Fruit fly (Drosophila melanogaster) whole organism, embryonic: ENCODE measurements around the gene mRpS11.

Source experiments
- Blimp-1 ChIP-seq: fragments of 200-800 bp; sonication (Bioruptor generic); optimal IDR thresholded peaks from 3 replicates; lab custom pipeline; 2018; ENCODE audit warnings: missing biosample characterization, missing genetic modification characterization, mild to moderate bottlenecking, moderate library complexity, missing genetic modification reagents
- CG10267 ChIP-seq: fragments of 200-800 bp; sonication (Bioruptor generic); optimal IDR thresholded peaks from 2 replicates; lab custom pipeline; 2018; ENCODE audit warnings: missing biosample characterization, mild to moderate bottlenecking, missing genetic modification characterization, moderate library complexity
- CG10431 ChIP-seq: fragments of 200-800 bp; sonication (Bioruptor generic); optimal IDR thresholded peaks from 3 replicates; lab custom pipeline; 2018; ENCODE audit warnings: missing biosample characterization, mild to moderate bottlenecking, missing genetic modification characterization
- CG15479 ChIP-seq: fragments of 200-800 bp; sonication (Bioruptor generic); optimal IDR thresholded peaks from 3 replicates; lab custom pipeline; 2019; ENCODE audit warnings: missing biosample characterization, mild to moderate bottlenecking, missing genetic modification characterization, moderate library complexity
- CG1603 ChIP-seq: fragments of 200-800 bp; sonication (Bioruptor generic); optimal IDR thresholded peaks from 2 replicates; lab custom pipeline; 2019; ENCODE audit warnings: missing biosample characterization, mild to moderate bottlenecking, missing genetic modification characterization, moderate library complexity
- CG16863 ChIP-seq: fragments of 200-800 bp; sonication (Bioruptor generic); optimal IDR thresholded peaks from 3 replicates; lab custom pipeline; 2016; ENCODE audit warnings: missing biosample characterization, missing genetic modification characterization
- CG17359 ChIP-seq: fragments of 200-800 bp; sonication (Bioruptor generic); optimal IDR thresholded peaks from 3 replicates; lab custom pipeline; 2018; ENCODE audit warnings: missing biosample characterization, mild to moderate bottlenecking, missing genetic modification characterization, moderate library complexity
- CG2120 ChIP-seq: fragments of 200-800 bp; sonication (Bioruptor generic); optimal IDR thresholded peaks from 3 replicates; lab custom pipeline; 2016; ENCODE audit warnings: missing biosample characterization, missing genetic modification characterization
- CG2875 ChIP-seq: fragments of 200-800 bp; sonication (Bioruptor generic); optimal IDR thresholded peaks from 2 replicates; lab custom pipeline; 2017; ENCODE audit warnings: missing biosample characterization, mild to moderate bottlenecking, missing genetic modification characterization, missing genetic modification reagents
- CG2889 ChIP-seq: fragments of 200-800 bp; sonication (Bioruptor generic); IDR thresholded peaks from 3 replicates; pipeline ENCODE4 v1.3.6; 2022; ENCODE audit warnings: missing biosample characterization, missing genetic modification characterization
- CG34224 ChIP-seq: fragments of 200-800 bp; sonication (Bioruptor generic); IDR thresholded peaks from 3 replicates; pipeline ENCODE4 v1.3.6; 2022; ENCODE audit warnings: missing biosample characterization, missing genetic modification characterization; ENCODE audit not compliant: partially characterized antibody
- CG3847 ChIP-seq: fragments of 200-800 bp; sonication (Bioruptor generic); IDR thresholded peaks from 2 replicates; pipeline ENCODE4 v1.3.6; 2022; ENCODE audit warnings: missing biosample characterization, missing genetic modification characterization
- CG3995 ChIP-seq: fragments of 200-800 bp; sonication (Bioruptor generic); optimal IDR thresholded peaks from 3 replicates; lab custom pipeline; 2016; ENCODE audit warnings: missing biosample characterization, missing genetic modification characterization
- CG4424 ChIP-seq: fragments of 200-800 bp; sonication (Bioruptor generic); optimal IDR thresholded peaks from 3 replicates; lab custom pipeline; 2016; ENCODE audit warnings: missing biosample characterization, missing genetic modification characterization
- CG7839 ChIP-seq: fragments of 200-800 bp; sonication (Bioruptor generic); optimal IDR thresholded peaks from 3 replicates; lab custom pipeline; 2018; ENCODE audit warnings: missing biosample characterization, mild to moderate bottlenecking, missing genetic modification characterization, moderate library complexity
- CoRest ChIP-seq: fragments of 200-800 bp; sonication (Bioruptor generic); optimal IDR thresholded peaks from 3 replicates; lab custom pipeline; 2018; ENCODE audit warnings: missing biosample characterization, mild to moderate bottlenecking, missing genetic modification characterization, moderate library complexity
- Drgx ChIP-seq: fragments of 200-800 bp; sonication (Bioruptor generic); IDR thresholded peaks from 2 replicates; pipeline ENCODE4 v1.3.6; 2022; ENCODE audit warnings: missing biosample characterization, missing genetic modification characterization
- Ets65A ChIP-seq: fragments of 200-800 bp; sonication (Bioruptor generic); peaks from one replicate; lab custom pipeline; 2016; ENCODE audit warnings: missing biosample characterization, missing genetic modification characterization
- Fer2 ChIP-seq: fragments of 200-800 bp; sonication (Bioruptor generic); optimal IDR thresholded peaks from 2 replicates; lab custom pipeline; 2018; ENCODE audit warnings: missing biosample characterization, mild to moderate bottlenecking, missing genetic modification characterization, moderate library complexity
- Hr3 ChIP-seq: fragments of 200-800 bp; sonication (Bioruptor generic); optimal IDR thresholded peaks from 3 replicates; lab custom pipeline; 2016; ENCODE audit warnings: missing biosample characterization, missing genetic modification characterization
- Lhr ChIP-seq: fragments of 200-800 bp; sonication (Bioruptor generic); optimal IDR thresholded peaks from 3 replicates; lab custom pipeline; 2017; ENCODE audit warnings: mild to moderate bottlenecking, missing biosample characterization, missing genetic modification reagents, missing genetic modification characterization
- Med ChIP-seq: fragments of 200-800 bp; sonication (Bioruptor generic); peaks from one replicate; lab custom pipeline; 2016; ENCODE audit warnings: missing biosample characterization, missing genetic modification characterization, mild to moderate bottlenecking, inconsistent platforms, moderate library complexity
- Mrtf ChIP-seq: fragments of 200-800 bp; sonication (Bioruptor generic); IDR thresholded peaks from 3 replicates; pipeline ENCODE4 v1.3.6; 2022; ENCODE audit warnings: missing biosample characterization, missing genetic modification characterization
- NC2α ChIP-seq: fragments of 200-800 bp; sonication (Bioruptor generic); optimal IDR thresholded peaks from 2 replicates; lab custom pipeline; 2016; ENCODE audit warnings: missing biosample characterization, missing genetic modification characterization
- NC2β ChIP-seq: fragments of 200-800 bp; sonication (Bioruptor generic); optimal IDR thresholded peaks from 2 replicates; lab custom pipeline; 2016; ENCODE audit warnings: missing biosample characterization, missing genetic modification characterization
- Optix ChIP-seq: fragments of 200-800 bp; sonication (Bioruptor generic); IDR thresholded peaks from 3 replicates; pipeline ENCODE4 v1.3.6; 2022; ENCODE audit warnings: missing biosample characterization, missing genetic modification characterization
- Rx ChIP-seq: fragments of 200-800 bp; sonication (Bioruptor generic); IDR thresholded peaks from 2 replicates; pipeline ENCODE4 v1.3.6; 2022; ENCODE audit warnings: missing biosample characterization, missing genetic modification characterization
- Tbp ChIP-seq: fragments of >200 bp; optimal IDR thresholded peaks from 2 replicates; lab custom pipeline; 2018; ENCODE audit warnings: missing biosample characterization, missing genetic modification characterization
- amos ChIP-seq: fragments of 200-800 bp; sonication (Bioruptor generic); IDR thresholded peaks from 2 replicates; pipeline ENCODE4 v1.3.6; 2022; ENCODE audit warnings: missing biosample characterization, missing genetic modification characterization; ENCODE audit not compliant: partially characterized antibody
- ash1 ChIP-seq: fragments of 200-800 bp; sonication (Bioruptor generic); optimal IDR thresholded peaks from 2 replicates; lab custom pipeline; 2018; ENCODE audit warnings: missing biosample characterization, mild to moderate bottlenecking, missing genetic modification characterization
- az2 ChIP-seq: fragments of 200-800 bp; sonication (Bioruptor generic); optimal IDR thresholded peaks from 3 replicates; lab custom pipeline; 2016; ENCODE audit warnings: missing biosample characterization, missing genetic modification characterization
- danr ChIP-seq: fragments of 200-800 bp; sonication (Bioruptor generic); IDR thresholded peaks from 2 replicates; pipeline ENCODE4 v1.3.6; 2022; ENCODE audit warnings: missing biosample characterization, missing genetic modification characterization
- esg ChIP-seq: fragments of 200-800 bp; sonication (Bioruptor generic); conservative IDR thresholded peaks from 2 replicates; pipeline ENCODE4 v1.3.6; 2022; ENCODE audit warnings: missing biosample characterization, missing genetic modification characterization
- eve ChIP-seq, 2 experiments: fragments of >200 bp; optimal IDR thresholded peaks; 2 replicates each; lab custom pipeline; 2017; ENCODE audit warnings: missing biosample characterization in 2 of 2, missing genetic modification characterization in 2 of 2
- hb ChIP-seq: fragments of 200-800 bp; sonication (Bioruptor generic); IDR thresholded peaks from 3 replicates; pipeline ENCODE4 v1.3.6; 2022; ENCODE audit warnings: missing biosample characterization, missing genetic modification characterization; ENCODE audit not compliant: partially characterized antibody
- hbn ChIP-seq: fragments of 200-800 bp; sonication (Bioruptor generic); IDR thresholded peaks from 2 replicates; pipeline ENCODE4 v1.3.6; 2022; ENCODE audit warnings: missing biosample characterization, missing genetic modification characterization; ENCODE audit not compliant: partially characterized antibody
- klu ChIP-seq: fragments of 200-800 bp; sonication (Bioruptor generic); IDR thresholded peaks from 2 replicates; pipeline ENCODE4 v1.3.6; 2022; ENCODE audit warnings: missing biosample characterization, missing genetic modification characterization
- nerfin-1 ChIP-seq: fragments of 200-800 bp; sonication (Bioruptor generic); optimal IDR thresholded peaks from 3 replicates; lab custom pipeline; 2019; ENCODE audit warnings: missing biosample characterization, mild to moderate bottlenecking, missing genetic modification characterization, moderate library complexity
- pzg ChIP-seq: fragments of 200-800 bp; sonication (Bioruptor generic); optimal IDR thresholded peaks from 3 replicates; lab custom pipeline; 2018; ENCODE audit warnings: missing biosample characterization, mild to moderate bottlenecking, missing genetic modification characterization, moderate library complexity
- sd ChIP-seq: fragments of 200-800 bp; sonication (Bioruptor generic); optimal IDR thresholded peaks from 3 replicates; lab custom pipeline; 2018; ENCODE audit warnings: missing biosample characterization, mild to moderate bottlenecking, missing genetic modification characterization, moderate library complexity
- shn ChIP-seq: fragments of 200-800 bp; sonication (Bioruptor generic); optimal IDR thresholded peaks from 3 replicates; lab custom pipeline; 2016; ENCODE audit warnings: missing biosample characterization, missing genetic modification characterization
- sna ChIP-seq: fragments of 200-800 bp; sonication (Bioruptor generic); IDR thresholded peaks from 2 replicates; pipeline ENCODE4 v1.3.6; 2022; ENCODE audit warnings: missing biosample characterization, missing genetic modification characterization; ENCODE audit not compliant: partially characterized antibody
- so ChIP-seq: fragments of 200-800 bp; sonication (Bioruptor generic); IDR thresholded peaks from 3 replicates; pipeline ENCODE4 v1.3.6; 2022; ENCODE audit warnings: missing biosample characterization, missing genetic modification characterization
- sob ChIP-seq: fragments of 200-800 bp; sonication (Bioruptor generic); IDR thresholded peaks from 2 replicates; pipeline ENCODE4 v1.3.6; 2022; ENCODE audit warnings: missing biosample characterization, missing genetic modification characterization
- tap ChIP-seq: fragments of 200-800 bp; optimal IDR thresholded peaks from 3 replicates; lab custom pipeline; 2019; ENCODE audit warnings: missing biosample characterization, mild to moderate bottlenecking, missing genetic modification characterization, moderate library complexity
- tll ChIP-seq, 2 experiments: fragments of 200-800 bp in 1 of 2; fragments of >200 bp in 1 of 2; sonication (Bioruptor generic) in 1 of 2; optimal IDR thresholded peaks; 2 replicates each; lab custom pipeline; 2017 to 2019; ENCODE audit warnings: missing biosample characterization in 2 of 2, missing genetic modification characterization in 2 of 2, mild to moderate bottlenecking in 1 of 2, moderate library complexity in 1 of 2
- zen ChIP-seq: fragments of 200-800 bp; sonication (Bioruptor generic); optimal IDR thresholded peaks from 3 replicates; lab custom pipeline; 2018; ENCODE audit warnings: missing biosample characterization, mild to moderate bottlenecking, missing genetic modification characterization, moderate library complexity

Gene mRpS11

DNA sequence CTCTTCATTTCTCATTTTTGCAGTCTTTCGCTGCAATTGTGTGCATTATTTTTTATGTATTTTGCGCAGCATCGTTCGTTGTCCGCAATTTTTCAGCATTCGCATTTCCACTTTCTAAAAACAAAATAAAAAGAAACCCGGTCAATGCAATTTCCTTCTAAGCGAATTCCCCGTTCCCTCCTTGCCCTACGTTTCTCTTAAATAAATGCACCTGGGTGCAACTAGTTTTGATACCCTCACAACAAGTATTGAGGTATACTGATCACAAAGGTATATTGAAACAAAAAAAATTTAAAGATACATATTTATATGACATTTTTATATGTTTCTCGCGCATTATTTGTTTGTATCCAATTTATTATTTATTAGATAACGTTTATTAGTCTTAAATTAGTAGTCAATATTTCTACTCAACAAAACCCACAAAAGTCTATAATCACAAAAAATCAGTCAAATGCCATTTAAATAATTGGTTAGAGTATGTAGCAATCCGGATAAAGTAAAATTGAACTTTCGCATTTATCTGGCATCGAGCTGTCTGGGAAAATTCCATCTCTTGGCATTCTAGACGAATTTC is 8.9 kb downstream of the mRpS11 start (continued):
- peak; percentile 30 for TF ChIP-seq CoRest (tag; lab: Kevin White, UChicago)
- TF ChIP-seq CG17359 (tag; lab: Kevin White, UChicago), result peak; percentile 10
- no peak for TF ChIP-seq CG2875 (GFP tag; lab: Kevin White, UChicago)
- TF ChIP-seq Optix, result no peak
- no peak for TF ChIP-seq Lhr (GFP tag; lab: Kevin White, UChicago)
- peak; percentile 61 for TF ChIP-seq Blimp-1
- TF ChIP-seq CG10431 (GFP tag; lab: Kevin White, UChicago), result no peak
- no peak for TF ChIP-seq sna
- TF ChIP-seq, all 482 proteins: peak for 42

DNA sequence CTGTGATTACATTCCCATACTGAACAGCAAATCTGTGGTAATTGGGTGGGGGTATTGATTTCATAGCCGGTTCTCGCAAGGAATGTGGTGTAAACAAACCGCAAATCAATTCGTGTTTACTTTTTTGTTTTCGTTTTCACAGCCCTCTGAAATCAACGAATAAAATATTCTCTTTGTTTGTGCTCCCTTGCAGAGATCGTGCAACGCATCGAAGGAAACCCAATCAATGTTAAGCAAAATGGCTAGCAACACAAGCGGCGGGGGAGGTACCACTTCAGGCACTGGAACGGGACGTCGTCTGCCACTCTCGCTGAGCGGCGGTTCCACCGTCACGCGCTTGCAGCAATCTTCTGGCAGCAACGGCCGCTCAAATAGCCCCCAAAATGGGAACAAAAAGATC is 9.9 kb downstream of the mRpS11 start:
- no peak for TF ChIP-seq Tbp
- TF ChIP-seq Ets65A (GFP tag; lab: Kevin White, UChicago), result peak; percentile 48
- no peak for TF ChIP-seq ash1
- peak; percentile 34 for TF ChIP-seq nerfin-1 (tag; lab: Kevin White, UChicago)
- no peak for TF ChIP-seq CG4424
- TF ChIP-seq CG10267, result no peak
- TF ChIP-seq hbn (GFP tag; lab: Robert Waterston, UW), result no peak
- no peak for TF ChIP-seq eve (GFP tag; optimal IDR thresholded peaks at IDR 0.05; lab: Kevin White, UChicago)
- TF ChIP-seq hb, result no peak
- TF ChIP-seq danr (GFP tag; lab: Robert Waterston, UW), result no peak
- TF ChIP-seq Med (GFP tag; lab: Kevin White, UChicago), result peak; percentile 3
- no peak for TF ChIP-seq CG7839 (tag; lab: Kevin White, UChicago)
- no peak for TF ChIP-seq CG16863
- peak; percentile 80 for TF ChIP-seq CG15479 (GFP tag; lab: Kevin White, UChicago)
- TF ChIP-seq tll (GFP tag; optimal IDR thresholded peaks at IDR 0.05; lab: Kevin White, UChicago), result peak in 1 of 2 experiments; percentile 69
- peak; percentile 33; the same call in 1 of the 3 replicates for TF ChIP-seq so (GFP tag; lab: Robert Waterston, UW)
- TF ChIP-seq Hr3, result no peak
- no peak for TF ChIP-seq CG3847 (GFP tag; lab: Robert Waterston, UW)
- no peak for TF ChIP-seq Mrtf (GFP tag; lab: Robert Waterston, UW)
- peak; percentile 72 for TF ChIP-seq sd (tag; lab: Kevin White, UChicago)

DNA sequence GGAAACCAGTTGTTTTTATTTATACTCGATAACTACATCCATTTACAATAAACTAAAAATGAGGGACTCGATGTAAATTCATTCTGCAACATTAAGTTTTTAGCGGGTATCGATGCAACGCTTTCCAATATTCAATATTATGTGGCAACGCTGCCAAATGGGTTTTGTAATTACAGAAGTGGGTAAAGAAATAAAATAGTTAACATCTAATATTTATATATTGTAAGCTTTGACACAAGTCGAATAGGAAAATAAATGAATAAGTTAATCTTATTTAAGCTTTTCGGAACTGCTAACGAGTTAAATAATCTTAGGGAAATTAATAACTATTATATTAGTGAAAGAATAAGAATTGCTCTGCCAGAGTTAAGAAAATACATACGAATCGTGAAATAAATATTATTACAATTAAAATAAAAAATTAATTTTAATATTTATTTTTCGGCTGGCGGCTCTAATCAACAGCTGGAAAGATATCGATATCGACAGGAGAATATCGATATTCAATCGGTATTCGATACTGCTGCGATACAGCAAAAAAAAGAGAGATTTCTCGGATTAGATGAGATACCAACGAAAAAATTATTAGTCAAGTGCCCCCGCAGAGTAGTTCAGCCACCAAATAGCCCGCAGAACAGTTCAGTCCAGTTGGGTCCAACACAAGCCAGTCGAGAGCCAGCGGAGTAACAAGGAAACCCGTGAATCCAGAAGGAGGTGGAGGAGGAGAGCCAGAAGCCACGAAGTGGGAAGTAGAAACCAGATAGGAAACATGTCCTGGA is 12.7 kb downstream of the mRpS11 start, which contains the start of gene GckIII:
Gene GckIII, plus strand, starts transcription at position 485 of the 779 bp plus-strand sequence.
- TF ChIP-seq CG2120 (GFP tag; lab: Kevin White, UChicago) (no peak), CG1603 (no peak), esg (GFP tag; lab: Robert Waterston, UW) (no peak), NC2β (GFP tag; lab: Kevin White, UChicago) (no peak), hb (peak; percentile 79), az2 (no peak), tap (no peak), CG2889 (GFP tag; lab: Robert Waterston, UW) (no peak), Drgx (no peak), tll (GFP tag; optimal IDR thresholded peaks at IDR 0.05; lab: Kevin White, UChicago) (no peak), NC2α (GFP tag; lab: Kevin White, UChicago) (no peak), shn (GFP tag; lab: Kevin White, UChicago) (no peak), CG34224 (GFP tag; lab: Robert Waterston, UW) (peak; percentile 93), zen (tag; lab: Kevin White, UChicago) (no peak), klu (GFP tag; lab: Robert Waterston, UW) (no peak), Fer2 (tag; lab: Kevin White, UChicago) (no peak), sob (GFP tag; lab: Robert Waterston, UW) (no peak), pzg (GFP tag; lab: Kevin White, UChicago) (peak; percentile 37), Rx (no peak), CG3995 (no peak), amos (peak; percentile 79)
